Worm (Caenorhabditis elegans): ENCODE results near the gene srbc-21.
A peak's percentile ranks its signal among the peaks of the same experiment; 100 is the strongest.

srbc-21 gene

DNA sequence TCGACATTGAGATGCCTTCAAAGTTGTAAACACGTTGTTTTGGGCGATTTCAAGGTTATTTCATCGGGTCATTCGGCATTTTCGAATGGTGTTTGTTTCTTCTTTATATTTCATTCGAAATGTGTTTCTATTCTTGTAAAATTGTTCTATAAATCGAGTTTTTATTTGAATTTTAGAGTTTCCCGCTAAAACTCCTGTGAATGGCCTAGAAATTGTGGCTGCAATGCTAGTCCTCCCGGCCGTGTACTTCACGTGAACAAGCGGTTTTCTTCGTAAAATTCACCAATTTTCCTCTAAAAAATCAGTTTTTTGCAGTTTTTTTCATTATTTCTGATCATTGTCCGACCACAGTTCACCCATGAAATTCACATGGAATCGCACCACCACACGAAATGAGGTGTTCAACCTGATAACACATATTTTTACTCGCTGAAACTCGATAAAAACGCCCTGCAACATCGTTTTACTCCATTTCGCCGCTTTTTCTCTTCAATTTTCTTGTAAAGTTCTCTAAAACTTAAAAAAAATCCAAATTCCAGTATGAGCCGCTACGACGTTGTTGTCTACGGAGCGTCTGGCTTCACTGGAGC is 28.2 kb upstream of the srbc-21 start, which contains the start of gene ldp-1 (continued):
- TF ChIP-seq lsy-2 (tag; optimal IDR thresholded peaks at IDR 0.05): peak in 1 of 2 experiments; percentile 73
- peak; percentile 78 for TF ChIP-seq dmd-9 (GFP tag; IDR thresholded peaks at IDR 0.05)
- no peak for TF ChIP-seq D1046.2 (GFP tag; IDR thresholded peaks at IDR 0.05)
- TF ChIP-seq nhr-6 (tag; optimal IDR thresholded peaks at IDR 0.05): no peak
- peak; percentile 7 for TF ChIP-seq nhr-28 (tag; optimal IDR thresholded peaks at IDR 0.05)
- TF ChIP-seq ceh-62 (tag; optimal IDR thresholded peaks at IDR 0.05): no peak
- TF ChIP-seq unc-62 (GFP tag; optimal IDR thresholded peaks at IDR 0.05 in 1 of 2): peak in 1 of 2 experiments; percentile 88
- no peak for TF ChIP-seq unc-62 (tag; optimal IDR thresholded peaks at IDR 0.05)
- TF ChIP-seq ceh-82 (tag; optimal IDR thresholded peaks at IDR 0.05): no peak
- TF ChIP-seq pha-4 (GFP tag; IDR thresholded peaks at IDR 0.05): no peak
- TF ChIP-seq pha-4 (tag; optimal IDR thresholded peaks at IDR 0.05): no peak
- TF ChIP-seq mdl-1 (tag; optimal IDR thresholded peaks at IDR 0.05): no peak
- peak; percentile 34 for TF ChIP-seq hlh-11 (tag; optimal IDR thresholded peaks at IDR 0.05)
- peak; percentile 58 for TF ChIP-seq duxl-1 (tag; optimal IDR thresholded peaks at IDR 0.05; ENCODE audit: poor library complexity)
- TF ChIP-seq dmd-8 (GFP tag; IDR thresholded peaks at IDR 0.05): no peak
- TF ChIP-seq Y48G9A.11 (GFP tag; IDR thresholded peaks at IDR 0.05): no peak
- no peak for TF ChIP-seq nhr-237 (tag; optimal IDR thresholded peaks at IDR 0.05)
- no peak for TF ChIP-seq gei-8 (GFP tag; optimal IDR thresholded peaks at IDR 0.05)
- TF ChIP-seq saeg-2 (GFP tag; IDR thresholded peaks at IDR 0.05): no peak
- TF ChIP-seq hif-1 (tag; optimal IDR thresholded peaks at IDR 0.05): peak in 1 of 2 experiments; percentile 78
- no peak for TF ChIP-seq zag-1 (tag; optimal IDR thresholded peaks at IDR 0.05)
- TF ChIP-seq nhr-48 (tag; optimal IDR thresholded peaks at IDR 0.05): no peak
- peak; percentile 13 for TF ChIP-seq rbr-2 (tag; optimal IDR thresholded peaks at IDR 0.05)
- TF ChIP-seq tra-1 (GFP tag; IDR thresholded peaks at IDR 0.05): no peak
- TF ChIP-seq Y75B8A.6 (GFP tag; IDR thresholded peaks at IDR 0.05): no peak
- no peak for TF ChIP-seq lin-15B (tag; optimal IDR thresholded peaks at IDR 0.05)
- TF ChIP-seq ceh-28 (tag; optimal IDR thresholded peaks at IDR 0.05): no peak

ce11 chrV:2132675-2133074 is 22.7 kb upstream of the srbc-21 start:
- TF ChIP-seq zfp-2 (tag; optimal IDR thresholded peaks at IDR 0.05) (no peak), egl-43 (GFP tag; IDR thresholded peaks at IDR 0.05) (peak; percentile 65; the same call in 1 of the 2 replicates), set-16 (GFP tag; IDR thresholded peaks at IDR 0.05) (peak; percentile 31; the same call in 1 of the 2 replicates)

DNA sequence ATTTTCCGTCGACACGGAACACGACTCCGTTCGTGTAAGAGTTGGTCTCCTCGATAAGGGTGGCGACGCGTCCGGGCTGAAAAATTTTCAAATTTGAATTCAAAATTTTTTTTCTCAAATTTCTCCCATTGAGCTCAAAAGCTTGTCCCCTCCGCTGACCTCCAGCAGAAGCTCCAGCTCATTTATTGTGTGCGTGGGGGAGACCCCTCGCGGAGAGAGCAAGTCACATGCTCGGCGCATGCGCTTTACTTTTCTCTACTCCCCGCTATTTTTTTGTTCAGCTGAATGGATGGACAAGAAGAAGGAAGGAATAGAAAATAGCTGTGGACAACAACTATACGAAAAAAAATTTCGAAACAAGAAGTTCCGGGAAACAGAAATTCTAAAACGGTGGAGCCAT is 21.8 kb upstream of the srbc-21 start:
- TF ChIP-seq lin-15B (tag; optimal IDR thresholded peaks at IDR 0.05) (no peak), fos-1 (tag; optimal IDR thresholded peaks at IDR 0.05) (no peak), lin-13 (GFP tag; optimal IDR thresholded peaks at IDR 0.05) (no peak), hif-1 (tag; optimal IDR thresholded peaks at IDR 0.05) (peak in 1 of 2 experiments; percentile 76), dmd-6 (GFP tag; IDR thresholded peaks at IDR 0.05) (peak; percentile 73), mxl-2 (GFP tag; conservative IDR thresholded peaks at IDR 0.05) (peak; percentile 97), set-16 (GFP tag; IDR thresholded peaks at IDR 0.05) (peak; percentile 64), hmg-1.1 (GFP tag; IDR thresholded peaks at IDR 0.05) (peak; percentile 68), nhr-48 (tag; optimal IDR thresholded peaks at IDR 0.05) (peak; percentile 8), ctbp-1 (GFP tag; IDR thresholded peaks at IDR 0.05) (peak; percentile 74; the same call in 1 of the 2 replicates), dmd-9 (GFP tag; IDR thresholded peaks at IDR 0.05) (no peak), nhr-102 (tag; optimal IDR thresholded peaks at IDR 0.05) (no peak), aha-1 (tag) (peak; percentile 95), ces-1 (GFP tag; optimal IDR thresholded peaks at IDR 0.05) (peak; percentile 2), T26A8.4 (GFP tag; IDR thresholded peaks at IDR 0.05) (no peak), tra-1 (GFP tag; IDR thresholded peaks at IDR 0.05) (0 out of 2 replicates have a peak, but pooled peaks have one; percentile 32), nhr-28 (tag; optimal IDR thresholded peaks at IDR 0.05) (peak; percentile 1), ceh-20 (GFP tag; IDR thresholded peaks at IDR 0.05) (peak; percentile 31; the same call in 1 of the 2 replicates), php-3 (GFP tag; IDR thresholded peaks at IDR 0.05) (no peak), Y105C5A.15 (GFP tag; IDR thresholded peaks at IDR 0.05) (no peak), ceh-82 (tag; optimal IDR thresholded peaks at IDR 0.05) (no peak), arid-1 (GFP tag; conservative IDR thresholded peaks at IDR 0.05) (0 out of 2 replicates have a peak, but pooled peaks have one; percentile 37), lsy-2 (tag; optimal IDR thresholded peaks at IDR 0.05) (peak in 1 of 2 experiments; percentile 74), mdl-1 (tag; optimal IDR thresholded peaks at IDR 0.05) (peak; percentile 71 to 93), fkh-10 (GFP tag; optimal IDR thresholded peaks at IDR 0.05) (peak; percentile 74), daf-16 (GFP tag; optimal IDR thresholded peaks at IDR 0.05) (peak in 1 of 2 experiments; percentile 6), daf-16 (tag; optimal IDR thresholded peaks at IDR 0.05) (peak; percentile 24), mep-1 (tag; optimal IDR thresholded peaks at IDR 0.05) (peak; percentile 74)

Data from whole organism, L4 larva.